Fruit fly (Drosophila melanogaster): ENCODE data around the gene CG7653.

CG7653 gene

dm6 chr2L:15886187-15886586 is 6.2 kb upstream of the CG7653 start:
- TF ChIP-seq foxo (GFP tag; optimal IDR thresholded peaks at IDR 0.05) (peak in 1 of 2 experiments; percentile 12), h (GFP tag; optimal IDR thresholded peaks at IDR 0.05) (peak; percentile 34), sv (GFP tag; optimal IDR thresholded peaks at IDR 0.05) (no peak), fru (GFP tag; optimal IDR thresholded peaks at IDR 0.05) (peak; percentile 22), OdsH (GFP tag; optimal IDR thresholded peaks at IDR 0.05) (no peak)

dm6 chr2L:15883090-15883489 is 3.1 kb upstream of the CG7653 start, which contains the start of gene CG44475:
Gene CG44475, minus strand, starts transcription at chr2L:15883190.
- TF ChIP-seq OdsH (GFP tag; optimal IDR thresholded peaks at IDR 0.05) (no peak), Dfd (GFP tag; optimal IDR thresholded peaks at IDR 0.05) (no peak), HLH106 (tag; optimal IDR thresholded peaks at IDR 0.05) (no peak), foxo (GFP tag; optimal IDR thresholded peaks at IDR 0.05) (no peak), dl (GFP tag; optimal IDR thresholded peaks at IDR 0.05; ENCODE audit: insufficient read depth in 1 of 2, partially characterized antibody in 2 of 2) (no peak), woc (GFP tag; optimal IDR thresholded peaks at IDR 0.05) (no peak), lola (GFP tag; optimal IDR thresholded peaks at IDR 0.05) (no peak), Hnf4 (GFP tag; optimal IDR thresholded peaks at IDR 0.05) (no peak), Myc (optimal IDR thresholded peaks at IDR 0.05) (no peak), sage (GFP tag; optimal IDR thresholded peaks at IDR 0.05) (no peak), CG9705 (GFP tag; optimal IDR thresholded peaks at IDR 0.05) (no peak), h (GFP tag; optimal IDR thresholded peaks at IDR 0.05) (no peak), Sp1 (GFP tag; optimal IDR thresholded peaks at IDR 0.05) (no peak), Mio (GFP tag; optimal IDR thresholded peaks at IDR 0.05) (no peak)

dm6 chr2L:15865361-15865760 is 14.6 kb downstream of the CG7653 start, which contains the start of gene CG42792:
Gene CG42792, minus strand, starts transcription at chr2L:15865461.
- TF ChIP-seq Dif (GFP tag; optimal IDR thresholded peaks at IDR 0.05; ENCODE audit: partially characterized antibody) (no peak), CG32264 (GFP tag; optimal IDR thresholded peaks at IDR 0.05) (no peak), dl (GFP tag; optimal IDR thresholded peaks at IDR 0.05; ENCODE audit: insufficient read depth in 1 of 2, partially characterized antibody in 2 of 2) (no peak), Sp1 (GFP tag; optimal IDR thresholded peaks at IDR 0.05) (no peak), CrebA (GFP tag; optimal IDR thresholded peaks at IDR 0.05; ENCODE audit: borderline replicate concordance) (no peak), jim (GFP tag; optimal IDR thresholded peaks at IDR 0.05) (no peak), brk (GFP tag; optimal IDR thresholded peaks at IDR 0.05) (no peak), ey (GFP tag; optimal IDR thresholded peaks at IDR 0.05) (no peak), lola (GFP tag; optimal IDR thresholded peaks at IDR 0.05) (no peak), br (GFP tag; optimal IDR thresholded peaks at IDR 0.05) (no peak), HLH106 (tag; optimal IDR thresholded peaks at IDR 0.05) (no peak), CG9705 (GFP tag; optimal IDR thresholded peaks at IDR 0.05) (no peak), sv (GFP tag; optimal IDR thresholded peaks at IDR 0.05) (no peak), woc (GFP tag; optimal IDR thresholded peaks at IDR 0.05) (no peak), pan (optimal IDR thresholded peaks at IDR 0.05) (no peak), Hnf4 (GFP tag; optimal IDR thresholded peaks at IDR 0.05) (no peak), Dfd (GFP tag; optimal IDR thresholded peaks at IDR 0.05) (no peak), Jra (GFP tag; optimal IDR thresholded peaks at IDR 0.05) (no peak), Rel (GFP tag; optimal IDR thresholded peaks at IDR 0.05) (no peak), Rel (tag; optimal IDR thresholded peaks at IDR 0.05) (no peak)

dm6 chr2L:15853826-15854225 is 26.1 kb downstream of the CG7653 start, which contains the start of gene Tektin-A:
Gene Tektin-A, plus strand, starts transcription at chr2L:15854126.
- TF ChIP-seq h (GFP tag; optimal IDR thresholded peaks at IDR 0.05) (no peak), woc (GFP tag; optimal IDR thresholded peaks at IDR 0.05) (no peak), HLH106 (tag; optimal IDR thresholded peaks at IDR 0.05) (no peak), br (GFP tag; optimal IDR thresholded peaks at IDR 0.05) (no peak), lola (GFP tag; optimal IDR thresholded peaks at IDR 0.05) (no peak), dmrt93B (GFP tag; optimal IDR thresholded peaks at IDR 0.05) (no peak), dsf (GFP tag; optimal IDR thresholded peaks at IDR 0.05; ENCODE audit: borderline replicate concordance) (no peak), fru (GFP tag; optimal IDR thresholded peaks at IDR 0.05) (no peak), usp (GFP tag; optimal IDR thresholded peaks at IDR 0.05) (no peak), Dfd (GFP tag; optimal IDR thresholded peaks at IDR 0.05) (no peak)

dm6 chr2L:15852292-15852691 is 27.7 kb downstream of the CG7653 start, which contains the start of gene CG13243:
Gene CG13243, plus strand, starts transcription at chr2L:15852592.
- TF ChIP-seq dl (GFP tag; optimal IDR thresholded peaks at IDR 0.05; ENCODE audit: insufficient read depth in 1 of 2, partially characterized antibody in 2 of 2): no peak
- no peak for TF ChIP-seq lola (GFP tag; optimal IDR thresholded peaks at IDR 0.05)
- TF ChIP-seq Jra (GFP tag; optimal IDR thresholded peaks at IDR 0.05): no peak
- TF ChIP-seq Sp1 (GFP tag; optimal IDR thresholded peaks at IDR 0.05): no peak

All from whole organism, wandering third instar larva.